Worm (Caenorhabditis elegans) whole organism, L3 larva: ENCODE measurements around the gene C16C10.9.

Experiments
- R02D3.7 ChIP-seq: fragments of 150-350 bp; optimal IDR thresholded peaks from 2 replicates; lab custom pipeline; 2014; ENCODE audit warnings: missing biosample characterization, missing genetic modification characterization
- ama-1 ChIP-seq: fragments of 150-350 bp; optimal IDR thresholded peaks from 2 replicates; lab custom pipeline; 2018
- ceh-28 ChIP-seq: fragments of 150-350 bp; optimal IDR thresholded peaks from 2 replicates; lab custom pipeline; 2014; ENCODE audit warnings: missing biosample characterization, missing genetic modification reagents, missing genetic modification characterization
- elt-3 ChIP-seq, 3 experiments: fragments of 150-350 bp in 1 of 3; sonication (generic microtip) in 2 of 3; optimal IDR thresholded peaks; 2 replicates in 2 of 3; 4 replicates in 1 of 3; lab custom pipeline; 2014 to 2017; ENCODE audit warnings: missing biosample characterization in 3 of 3, missing genetic modification characterization in 3 of 3
- nfya-1 ChIP-seq: sonication (generic microtip); optimal IDR thresholded peaks from 2 replicates; lab custom pipeline; 2017; ENCODE audit warnings: missing genetic modification characterization, mild to moderate bottlenecking, missing compliant biosample characterization, antibody characterized with exemption, moderate library complexity; ENCODE audit not compliant: insufficient read depth
- nhr-77 ChIP-seq: fragments of 150-350 bp; optimal IDR thresholded peaks from 2 replicates; lab custom pipeline; 2014; ENCODE audit warnings: missing biosample characterization, missing genetic modification characterization
- skn-1 ChIP-seq: fragments of 150-350 bp; optimal IDR thresholded peaks from 2 replicates; lab custom pipeline; 2014; ENCODE audit warnings: missing biosample characterization, missing genetic modification characterization
- unc-39 ChIP-seq: sonication (generic microtip); optimal IDR thresholded peaks from 4 replicates; lab custom pipeline; 2017; ENCODE audit warnings: missing biosample characterization, missing genetic modification characterization
- unc-62 ChIP-seq: fragments of 150-350 bp; sonication (generic microtip); optimal IDR thresholded peaks from 4 replicates; lab custom pipeline; 2014; ENCODE audit warnings: missing biosample characterization, missing genetic modification reagents, missing genetic modification characterization
- ztf-11 ChIP-seq: fragments of 150-350 bp; optimal IDR thresholded peaks from 2 replicates; lab custom pipeline; 2014; ENCODE audit warnings: missing biosample characterization, missing genetic modification characterization

ce11 chrIII:4160937-4161336, 3.7 kb upstream of the C16C10.9 start, which contains the start of gene C01G12.16:
- TF ChIP-seq unc-62, result no peak
- TF ChIP-seq nhr-77, result no peak
- no peak for TF ChIP-seq skn-1
- TF ChIP-seq nfya-1 (tag; lab: Kevin White, UChicago), result no peak
- no peak for TF ChIP-seq elt-3 (tag; optimal IDR thresholded peaks at IDR 0.05; lab: Kevin White, UChicago)
- TF ChIP-seq ceh-28 (tag; lab: Kevin White, UChicago), result no peak
- TF ChIP-seq ztf-11 (tag; lab: Kevin White, UChicago), result no peak
- no peak for TF ChIP-seq unc-39 (tag; lab: Kevin White, UChicago)
- TF ChIP-seq R02D3.7 (tag; lab: Kevin White, UChicago), result no peak
- TF ChIP-seq ama-1, result no peak
